Fruit fly (Drosophila melanogaster) whole organism, prepupa: ENCODE data around the gene CG17819.

Experiments used
- Blimp-1 ChIP-seq: fragments of 200-800 bp; sonication (Bioruptor generic); optimal IDR thresholded peaks from 3 replicates; lab custom pipeline; 2017; ENCODE audit warnings: missing biosample characterization, missing genetic modification characterization, mild to moderate bottlenecking, moderate library complexity, missing genetic modification reagents
- CG10631 ChIP-seq: fragments of 200-800 bp; sonication (Bioruptor generic); optimal IDR thresholded peaks from 2 replicates; lab custom pipeline; 2016; ENCODE audit warnings: missing biosample characterization, missing genetic modification characterization
- CG10669 ChIP-seq: fragments of 200-800 bp; sonication (Bioruptor generic); optimal IDR thresholded peaks from 3 replicates; lab custom pipeline; 2018; ENCODE audit warnings: missing biosample characterization, mild to moderate bottlenecking, missing genetic modification characterization, moderate library complexity
- CG11294 ChIP-seq: fragments of 200-800 bp; sonication (Bioruptor generic); IDR thresholded peaks from 2 replicates; pipeline ENCODE4 v1.3.6; 2022; ENCODE audit warnings: missing biosample characterization, missing genetic modification characterization
- CG11762 ChIP-seq: fragments of 200-800 bp; sonication (Bioruptor generic); optimal IDR thresholded peaks from 3 replicates; lab custom pipeline; 2016; ENCODE audit warnings: missing biosample characterization, missing genetic modification characterization; ENCODE audit not compliant: insufficient read depth
- CG11902 ChIP-seq: fragments of 200-800 bp; sonication (Bioruptor generic); optimal IDR thresholded peaks from 3 replicates; lab custom pipeline; 2016; ENCODE audit warnings: missing biosample characterization, missing genetic modification characterization
- CG15336 ChIP-seq: fragments of 200-800 bp; sonication (Bioruptor generic); IDR thresholded peaks from 2 replicates; pipeline ENCODE4 v1.3.6; 2022; ENCODE audit warnings: missing biosample characterization, missing genetic modification characterization
- CG16779 ChIP-seq: fragments of 200-800 bp; sonication (Bioruptor generic); optimal IDR thresholded peaks from 3 replicates; lab custom pipeline; 2017; ENCODE audit warnings: missing biosample characterization, mild to moderate bottlenecking, missing genetic modification characterization
- CG3032 ChIP-seq: fragments of 200-800 bp; optimal IDR thresholded peaks from 2 replicates; lab custom pipeline; 2019; ENCODE audit warnings: missing biosample characterization, mild to moderate bottlenecking, missing genetic modification characterization, moderate library complexity
- CG32006 ChIP-seq: fragments of 200-800 bp; sonication (Bioruptor generic); optimal IDR thresholded peaks from 3 replicates; lab custom pipeline; 2017; ENCODE audit warnings: missing biosample characterization, mild to moderate bottlenecking, missing genetic modification characterization
- CG3919 ChIP-seq: fragments of 200-800 bp; sonication (Bioruptor generic); optimal IDR thresholded peaks from 3 replicates; lab custom pipeline; 2016; ENCODE audit warnings: missing biosample characterization, missing genetic modification characterization
- CG4318 ChIP-seq: fragments of 200-800 bp; sonication (Bioruptor generic); optimal IDR thresholded peaks from 3 replicates; lab custom pipeline; 2017; ENCODE audit warnings: missing biosample characterization, mild to moderate bottlenecking, missing genetic modification characterization
- CG6163 ChIP-seq: fragments of 200-800 bp; sonication (Bioruptor generic); IDR thresholded peaks from 3 replicates; pipeline ENCODE4 v1.3.6; 2022; ENCODE audit warnings: missing biosample characterization, missing genetic modification characterization
- CG6276 ChIP-seq: fragments of 200-800 bp; sonication (Bioruptor generic); optimal IDR thresholded peaks from 2 replicates; lab custom pipeline; 2017; ENCODE audit warnings: missing biosample characterization, mild to moderate bottlenecking, missing genetic modification characterization
- CG6792 ChIP-seq: fragments of 200-800 bp; sonication (Bioruptor generic); optimal IDR thresholded peaks from 3 replicates; lab custom pipeline; 2016; ENCODE audit warnings: missing biosample characterization, missing genetic modification characterization
- CG6854 ChIP-seq: fragments of 200-800 bp; sonication (Bioruptor generic); optimal IDR thresholded peaks from 2 replicates; lab custom pipeline; 2017; ENCODE audit warnings: missing biosample characterization, mild to moderate bottlenecking, missing genetic modification characterization
- CG7368 ChIP-seq: fragments of 200-800 bp; sonication (Bioruptor generic); optimal IDR thresholded peaks from 3 replicates; lab custom pipeline; 2016; ENCODE audit warnings: missing biosample characterization, missing genetic modification characterization
- CG8119 ChIP-seq: fragments of 200-800 bp; sonication (Bioruptor generic); IDR thresholded peaks from 3 replicates; pipeline ENCODE4 v1.3.6; 2022; ENCODE audit warnings: missing biosample characterization, missing genetic modification characterization
- CG8319 ChIP-seq: fragments of 200-800 bp; sonication (Bioruptor generic); optimal IDR thresholded peaks from 3 replicates; lab custom pipeline; 2016; ENCODE audit warnings: missing biosample characterization, missing genetic modification characterization
- CG8632 ChIP-seq: fragments of 200-800 bp; sonication (Bioruptor generic); optimal IDR thresholded peaks from 3 replicates; lab custom pipeline; 2016; ENCODE audit warnings: missing biosample characterization, missing genetic modification characterization
- CG9139 ChIP-seq: fragments of 200-800 bp; sonication (Bioruptor generic); optimal IDR thresholded peaks from 3 replicates; lab custom pipeline; 2017; ENCODE audit warnings: missing biosample characterization, mild to moderate bottlenecking, missing genetic modification characterization
- Eip78C ChIP-seq: fragments of 200-800 bp; sonication (Bioruptor generic); peaks from one replicate; lab custom pipeline; 2016; ENCODE audit warnings: missing biosample characterization, missing genetic modification characterization
- Ets21C ChIP-seq: fragments of 200-800 bp; sonication (Bioruptor generic); optimal IDR thresholded peaks from 3 replicates; lab custom pipeline; 2016; ENCODE audit warnings: missing biosample characterization, missing genetic modification characterization
- Ets96B ChIP-seq: fragments of 200-800 bp; optimal IDR thresholded peaks from 2 replicates; lab custom pipeline; 2019; ENCODE audit warnings: missing biosample characterization, mild to moderate bottlenecking, missing genetic modification characterization, moderate library complexity
- Gug ChIP-seq: fragments of 200-800 bp; sonication (Bioruptor generic); IDR thresholded peaks from 2 replicates; pipeline ENCODE4 v1.3.6; 2022; ENCODE audit warnings: missing biosample characterization, missing genetic modification characterization
- Hr39 ChIP-seq: fragments of 200-800 bp; sonication (Bioruptor generic); optimal IDR thresholded peaks from 2 replicates; lab custom pipeline; 2016; ENCODE audit warnings: missing biosample characterization, missing genetic modification characterization
- Hr4 ChIP-seq: fragments of 200-800 bp; sonication (Bioruptor generic); optimal IDR thresholded peaks from 3 replicates; lab custom pipeline; 2016; ENCODE audit warnings: missing biosample characterization, missing genetic modification characterization
- Lpt ChIP-seq: fragments of 200-800 bp; sonication (Bioruptor generic); optimal IDR thresholded peaks from 3 replicates; lab custom pipeline; 2016; ENCODE audit warnings: missing biosample characterization, missing genetic modification characterization
- Met ChIP-seq: fragments of 200-800 bp; sonication (Bioruptor generic); optimal IDR thresholded peaks from 3 replicates; lab custom pipeline; 2016; ENCODE audit warnings: missing biosample characterization, missing genetic modification characterization
- OdsH ChIP-seq: fragments of 200-800 bp; sonication (Bioruptor generic); optimal IDR thresholded peaks from 3 replicates; lab custom pipeline; 2016; ENCODE audit warnings: missing biosample characterization, missing genetic modification characterization
- Sox102F ChIP-seq: fragments of 200-800 bp; sonication (Bioruptor generic); optimal IDR thresholded peaks from 2 replicates; lab custom pipeline; 2016; ENCODE audit warnings: missing biosample characterization, mild to moderate bottlenecking, missing genetic modification characterization
- Sox15 ChIP-seq: fragments of 200-800 bp; sonication (Bioruptor generic); optimal IDR thresholded peaks from 3 replicates; lab custom pipeline; 2016; ENCODE audit warnings: missing biosample characterization, missing genetic modification characterization
- acj6 ChIP-seq: fragments of 200-800 bp; sonication (Bioruptor generic); optimal IDR thresholded peaks from 3 replicates; lab custom pipeline; 2016; ENCODE audit warnings: missing biosample characterization, missing genetic modification characterization
- cyc ChIP-seq: fragments of 200-800 bp; sonication (Bioruptor generic); optimal IDR thresholded peaks from 3 replicates; lab custom pipeline; 2016; ENCODE audit warnings: missing biosample characterization, missing genetic modification characterization
- dsx ChIP-seq: fragments of 200-800 bp; optimal IDR thresholded peaks from 3 replicates; lab custom pipeline; 2019; ENCODE audit warnings: missing biosample characterization, mild to moderate bottlenecking, missing genetic modification characterization, moderate library complexity; ENCODE audit not compliant: poor library complexity, severe bottlenecking
- esn ChIP-seq: fragments of 200-800 bp; sonication (Bioruptor generic); optimal IDR thresholded peaks from 2 replicates; lab custom pipeline; 2016; ENCODE audit warnings: missing biosample characterization, mild to moderate bottlenecking, missing genetic modification characterization, moderate library complexity
- fd59A ChIP-seq: fragments of 200-800 bp; sonication (Bioruptor generic); optimal IDR thresholded peaks from 2 replicates; lab custom pipeline; 2017; ENCODE audit warnings: missing biosample characterization, mild to moderate bottlenecking, missing genetic modification characterization, missing genetic modification reagents
- lz ChIP-seq: fragments of 200-800 bp; sonication (Bioruptor generic); optimal IDR thresholded peaks from 3 replicates; lab custom pipeline; 2016; ENCODE audit warnings: missing biosample characterization, missing genetic modification characterization
- net ChIP-seq: fragments of 200-800 bp; sonication (Bioruptor generic); optimal IDR thresholded peaks from 3 replicates; lab custom pipeline; 2016; ENCODE audit warnings: missing biosample characterization, missing genetic modification characterization
- salr ChIP-seq, 2 experiments: fragments of 200-800 bp; sonication (Bioruptor generic); optimal IDR thresholded peaks; 3 replicates each; lab custom pipeline; 2016 to 2018; ENCODE audit warnings: missing biosample characterization in 2 of 2, missing genetic modification characterization in 2 of 2, mild to moderate bottlenecking in 1 of 2
- spab ChIP-seq: fragments of 200-800 bp; sonication (Bioruptor generic); optimal IDR thresholded peaks from 2 replicates; lab custom pipeline; 2017; ENCODE audit warnings: missing biosample characterization, mild to moderate bottlenecking, missing genetic modification characterization, missing genetic modification reagents
- ss ChIP-seq, 2 experiments: fragments of 200-800 bp; sonication (Bioruptor generic); optimal IDR thresholded peaks; 2 replicates in 1 of 2; 3 replicates in 1 of 2; lab custom pipeline; 2017 to 2018; ENCODE audit warnings: mild to moderate bottlenecking in 2 of 2, missing biosample characterization in 2 of 2, missing genetic modification characterization in 2 of 2, moderate library complexity in 1 of 2
- svp ChIP-seq: fragments of 200-800 bp; sonication (Bioruptor generic); peaks from one replicate; lab custom pipeline; 2016; ENCODE audit warnings: missing biosample characterization, missing genetic modification characterization
- topi ChIP-seq: fragments of 200-800 bp; sonication (Bioruptor generic); optimal IDR thresholded peaks from 3 replicates; lab custom pipeline; 2016; ENCODE audit warnings: missing biosample characterization, missing genetic modification characterization
- vri ChIP-seq: fragments of 200-800 bp; sonication (Bioruptor generic); optimal IDR thresholded peaks from 3 replicates; lab custom pipeline; 2016; ENCODE audit warnings: missing biosample characterization, mild to moderate bottlenecking, missing genetic modification characterization

Gene CG17819

DNA sequence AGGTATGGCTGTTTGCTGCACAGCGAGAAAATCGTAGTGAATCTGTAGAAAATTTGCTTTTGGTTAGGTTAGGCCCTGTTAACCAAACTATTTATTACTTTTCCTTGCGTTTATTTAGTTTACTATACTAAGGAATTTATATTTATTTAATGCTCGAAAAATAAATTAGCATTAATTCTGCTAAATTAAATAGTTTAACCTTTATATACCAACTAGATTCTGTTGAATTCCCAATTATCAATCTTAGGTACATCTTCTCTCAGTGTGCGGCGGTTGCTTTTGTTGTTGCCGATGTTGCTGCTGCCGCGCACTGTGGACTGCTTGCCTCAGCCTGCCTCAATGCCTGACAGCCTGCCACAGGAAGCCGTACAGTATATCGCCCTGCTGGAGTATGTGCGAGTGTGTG lies 13.8 kb upstream of the CG17819 start (continued):
- peak; percentile 56 for TF ChIP-seq lz
- TF ChIP-seq CG6276 (GFP tag; lab: Kevin White, UChicago): peak; percentile 54
- peak; percentile 60 for TF ChIP-seq cyc (GFP tag; lab: Kevin White, UChicago)
- TF ChIP-seq CG4318: peak; percentile 43
- peak; percentile 65 for TF ChIP-seq spab
- peak; percentile 72 for TF ChIP-seq CG6163 (GFP tag; lab: Robert Waterston, UW)
- peak; percentile 77 for TF ChIP-seq CG3919 (GFP tag; lab: Kevin White, UChicago)
- TF ChIP-seq esn: peak; percentile 71
- peak; percentile 43 for TF ChIP-seq CG8632 (GFP tag; lab: Kevin White, UChicago)
- TF ChIP-seq fd59A (GFP tag; lab: Kevin White, UChicago): peak; percentile 64
- TF ChIP-seq ss (GFP tag; optimal IDR thresholded peaks at IDR 0.05; lab: Kevin White, UChicago): peak; percentile 66 to 74
- peak; percentile 54 for TF ChIP-seq Hr4
- TF ChIP-seq CG15336 (GFP tag; lab: Robert Waterston, UW): peak; percentile 61
- peak; percentile 51 for TF ChIP-seq CG11762 (GFP tag; lab: Kevin White, UChicago)
- TF ChIP-seq Sox102F (GFP tag; lab: Kevin White, UChicago): peak; percentile 37
- peak; percentile 50 for TF ChIP-seq Lpt
- TF ChIP-seq dsx (GFP tag; lab: Kevin White, UChicago): peak; percentile 80
- peak; percentile 35 for TF ChIP-seq CG11902
- TF ChIP-seq CG7368: peak; percentile 45
- TF ChIP-seq CG16779 (tag; lab: Kevin White, UChicago): peak; percentile 51
- peak; percentile 69 for TF ChIP-seq CG32006 (GFP tag; lab: Kevin White, UChicago)
- peak; percentile 71 for TF ChIP-seq CG10631 (GFP tag; lab: Kevin White, UChicago)

dm6 chr3R:21898758-21899157 lies 13.4 kb upstream of the CG17819 start:
- TF ChIP-seq acj6 (GFP tag; lab: Kevin White, UChicago) (no peak), vri (GFP tag; lab: Kevin White, UChicago) (no peak), CG16779 (tag; lab: Kevin White, UChicago) (no peak), Hr39 (GFP tag; lab: Kevin White, UChicago) (no peak), CG15336 (GFP tag; lab: Robert Waterston, UW) (no peak), CG8319 (GFP tag; lab: Kevin White, UChicago) (no peak), net (GFP tag; lab: Kevin White, UChicago) (no peak), CG6276 (GFP tag; lab: Kevin White, UChicago) (no peak), Lpt (no peak), CG9139 (GFP tag; lab: Kevin White, UChicago) (no peak)

dm6 chr3R:21897565-21897964 lies 12.2 kb upstream of the CG17819 start:
- TF ChIP-seq CG9139 (GFP tag; lab: Kevin White, UChicago) (peak; percentile 93), topi (peak; percentile 88), CG4318 (peak; percentile 91), Sox15 (GFP tag; lab: Kevin White, UChicago) (peak; percentile 81), Ets96B (tag; lab: Kevin White, UChicago) (peak; percentile 95), CG7368 (peak; percentile 88), OdsH (GFP tag; lab: Kevin White, UChicago) (peak; percentile 95), Ets21C (GFP tag; lab: Kevin White, UChicago) (peak; percentile 80), CG8319 (GFP tag; lab: Kevin White, UChicago) (peak; percentile 82), CG6854 (GFP tag; lab: Kevin White, UChicago) (peak; percentile 80), fd59A (GFP tag; lab: Kevin White, UChicago) (peak; percentile 94), lz (peak; percentile 90), acj6 (GFP tag; lab: Kevin White, UChicago) (peak; percentile 96), svp (GFP tag; lab: Kevin White, UChicago) (peak; percentile 94), CG6792 (GFP tag; lab: Kevin White, UChicago) (peak; percentile 93), Gug (peak; percentile 94), CG32006 (GFP tag; lab: Kevin White, UChicago) (peak; percentile 96), Sox102F (GFP tag; lab: Kevin White, UChicago) (peak; percentile 90), Eip78C (peak; percentile 98), CG11762 (GFP tag; lab: Kevin White, UChicago) (peak; percentile 90), CG8632 (GFP tag; lab: Kevin White, UChicago) (peak; percentile 84), CG6163 (GFP tag; lab: Robert Waterston, UW) (peak; percentile 98), CG3032 (tag; lab: Kevin White, UChicago) (peak; percentile 96), CG11294 (peak; percentile 91), Hr4 (peak; percentile 94), salr (GFP tag; optimal IDR thresholded peaks at IDR 0.05; lab: Kevin White, UChicago) (peak; percentile 93), Blimp-1 (GFP tag; lab: Kevin White, UChicago) (peak; percentile 63), CG8119 (peak; percentile 97), CG10669 (peak; percentile 92), Met (peak; percentile 90), CG3919 (GFP tag; lab: Kevin White, UChicago) (peak; percentile 97), Hr39 (GFP tag; lab: Kevin White, UChicago) (peak; percentile 87), CG6276 (GFP tag; lab: Kevin White, UChicago) (peak; percentile 93)
